Worm (Caenorhabditis elegans) whole organism, young adult: Measurements from ENCODE around the gene mrps-10.

Source experiments
- ceh-100 ChIP-seq: fragments of 200-800 bp; sonication (Bioruptor generic); IDR thresholded peaks from 2 replicates; pipeline ENCODE4 v1.3.6; 2022; ENCODE audit warnings: missing genetic modification reagents, missing genetic modification characterization, missing compliant biosample characterization
- ceh-40 ChIP-seq: fragments of 200-800 bp; sonication (Bioruptor generic); IDR thresholded peaks from 2 replicates; pipeline ENCODE4 v1.3.6; 2022; ENCODE audit warnings: missing genetic modification characterization, missing compliant biosample characterization
- him-1 ChIP-seq: sonication (generic microtip); optimal IDR thresholded peaks from 2 replicates; lab custom pipeline; 2016; ENCODE audit warnings: missing genotype, missing genetic modification reagents, missing genetic modification characterization, missing compliant biosample characterization
- nfyb-1 ChIP-seq: fragments of 200-800 bp; sonication (Bioruptor generic); IDR thresholded peaks from 2 replicates; pipeline ENCODE4 v1.3.6; 2022; ENCODE audit warnings: missing genetic modification reagents, missing genetic modification characterization, missing compliant biosample characterization

Gene mrps-10

ce11 chrIII:12972398-12972797 lies 46.0 kb downstream of the mrps-10 start, which contains the start of gene bckd-1A:
TSS of gene bckd-1A (minus strand) at chrIII:12972498.
- TF ChIP-seq ceh-100, result no peak
- TF ChIP-seq nfyb-1, result no peak
- TF ChIP-seq him-1 (tag; lab: Kevin White, UChicago), result no peak
- no peak for TF ChIP-seq ceh-40 (GFP tag; lab: Robert Waterston, UW)
- TF ChIP-seq, all 124 proteins: peak for 0
